Fruit fly (Drosophila melanogaster): ENCODE results near the gene 14-3-3epsilon.
A peak's percentile ranks its signal among the peaks of the same experiment; 100 is the strongest.

The 14-3-3epsilon gene

DNA sequence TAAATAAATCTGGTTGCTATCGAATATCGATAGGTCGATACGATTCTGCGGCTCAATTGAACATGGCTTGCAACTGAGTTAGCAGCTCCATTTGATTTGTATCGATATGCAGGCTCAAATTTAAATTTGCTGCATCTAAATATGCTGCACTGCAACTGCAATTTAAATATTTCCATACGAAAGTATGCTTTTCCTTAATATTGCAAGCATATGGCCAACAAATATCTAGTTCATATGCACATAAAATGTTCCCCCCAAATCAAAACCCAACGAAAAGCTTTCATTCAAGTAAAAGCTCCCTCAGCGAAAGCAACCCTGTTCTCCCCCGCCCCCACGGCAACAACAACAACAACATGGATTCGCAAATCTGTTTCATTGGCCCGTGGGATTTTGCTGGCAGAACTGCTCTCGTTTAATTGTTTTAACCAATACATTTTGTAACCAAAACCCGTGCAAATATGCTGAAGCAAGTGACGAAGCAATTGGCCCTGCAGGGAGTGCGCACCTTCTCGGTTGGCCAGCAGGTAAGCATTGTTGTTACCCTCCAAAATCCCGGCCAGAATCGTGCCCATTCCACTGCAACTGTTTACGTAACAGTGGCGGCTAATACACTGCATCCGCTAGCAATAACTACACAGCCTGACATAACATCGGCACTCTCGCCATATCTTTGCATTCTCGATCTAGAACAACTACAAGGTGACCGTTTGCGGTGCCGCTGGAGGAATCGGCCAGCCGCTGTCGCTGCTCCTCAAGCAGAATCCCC is 16.1 kb upstream of the 14-3-3epsilon start, which contains the start of the genes CG7168 and Mdh2:
CG7168 (minus strand) TSS at position 40 of the 766 bp plus-strand sequence.
Mdh2 (plus strand) TSS at position 354 of the 766 bp plus-strand sequence.
- TF ChIP-seq CTCF (optimal IDR thresholded peaks at IDR 0.05) (no peak), CG8478 (optimal IDR thresholded peaks at IDR 0.05) (no peak)

DNA sequence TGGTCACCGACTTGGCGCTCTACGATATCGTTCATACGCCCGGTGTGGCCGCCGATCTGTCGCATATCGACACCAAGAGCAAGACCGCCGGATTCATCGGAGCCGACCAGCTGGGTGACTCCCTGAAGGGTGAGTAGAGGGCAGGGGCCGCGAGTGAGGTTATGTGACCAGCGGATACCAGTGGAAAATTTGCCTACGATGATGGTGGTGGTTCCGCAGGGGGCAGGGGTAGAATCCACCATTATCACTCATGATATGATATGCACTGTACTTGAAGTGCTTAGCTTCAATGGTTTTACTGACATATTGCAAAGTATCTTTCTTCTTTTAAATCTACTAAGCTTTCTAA is 15.5 kb upstream of the 14-3-3epsilon start:
- no peak for TF ChIP-seq CG8478 (optimal IDR thresholded peaks at IDR 0.05)
- TF ChIP-seq CTCF (optimal IDR thresholded peaks at IDR 0.05), result no peak

DNA sequence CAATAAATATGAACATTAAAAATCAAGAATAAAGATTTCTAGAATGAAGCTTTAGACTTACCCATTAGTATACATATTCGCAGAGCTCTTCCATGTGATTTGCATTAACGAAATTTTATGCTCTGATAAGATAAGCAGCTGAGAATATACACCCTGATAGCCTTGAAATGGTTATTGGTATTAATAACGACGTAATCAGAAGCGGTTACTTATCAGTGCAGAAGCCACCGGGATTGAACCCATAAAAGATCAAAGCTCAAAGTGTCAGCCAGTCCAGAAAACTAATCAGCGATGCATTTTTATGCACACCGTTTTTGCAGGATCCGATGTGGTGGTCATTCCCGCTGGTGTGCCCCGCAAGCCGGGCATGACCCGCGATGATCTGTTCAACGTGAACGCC is 14.9 kb upstream of the 14-3-3epsilon start:
- TF ChIP-seq CTCF (optimal IDR thresholded peaks at IDR 0.05), result no peak
- no peak for TF ChIP-seq CG8478 (optimal IDR thresholded peaks at IDR 0.05)

- TF ChIP-seq CG8478 (optimal IDR thresholded peaks at IDR 0.05) (no peak), CTCF (optimal IDR thresholded peaks at IDR 0.05) (no peak)
Observed at dm6 chr3R:18228713-18229222, 13.6 kb upstream of the 14-3-3epsilon start.

DNA sequence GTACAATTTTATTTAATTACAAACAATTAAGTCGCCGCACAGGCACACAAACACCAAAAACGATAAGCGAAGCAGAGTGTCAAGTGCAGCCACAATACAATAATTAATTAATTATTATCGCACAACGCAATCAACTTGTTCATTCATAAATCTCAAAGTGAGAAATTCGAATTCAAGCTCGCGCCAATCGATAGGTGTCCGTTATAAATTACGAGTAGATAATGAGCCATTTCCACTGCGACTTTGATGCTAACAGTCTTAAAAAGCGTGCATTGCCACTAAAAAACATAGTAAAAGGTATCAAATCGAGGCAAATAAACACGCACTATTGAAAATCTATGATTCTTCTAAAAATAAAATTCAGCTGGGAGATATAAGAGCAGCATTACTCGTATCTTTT is 12.1 kb upstream of the 14-3-3epsilon start:
- TF ChIP-seq CG8478 (optimal IDR thresholded peaks at IDR 0.05) (no peak), CTCF (optimal IDR thresholded peaks at IDR 0.05) (no peak)

DNA sequence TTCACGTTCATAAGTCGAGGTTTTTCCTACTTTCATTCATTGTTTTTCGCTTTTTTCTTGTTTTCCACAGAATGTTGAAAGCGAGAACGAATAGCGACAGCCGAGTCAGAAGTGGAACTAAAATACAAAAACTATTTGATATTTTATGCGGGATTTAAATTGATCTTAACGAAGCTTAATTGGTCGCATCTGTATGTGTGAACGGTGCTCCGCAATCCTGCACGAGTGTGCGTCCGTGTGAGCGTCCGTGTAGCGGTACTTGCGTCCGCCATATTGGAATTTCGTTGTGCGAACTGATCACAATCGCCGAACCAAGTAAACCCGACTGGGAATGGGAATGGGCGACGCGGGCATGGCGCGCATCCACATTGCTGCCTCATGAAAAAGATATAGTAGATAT is 10.1 kb upstream of the 14-3-3epsilon start:
- TF ChIP-seq CG8478 (optimal IDR thresholded peaks at IDR 0.05), result no peak

DNA sequence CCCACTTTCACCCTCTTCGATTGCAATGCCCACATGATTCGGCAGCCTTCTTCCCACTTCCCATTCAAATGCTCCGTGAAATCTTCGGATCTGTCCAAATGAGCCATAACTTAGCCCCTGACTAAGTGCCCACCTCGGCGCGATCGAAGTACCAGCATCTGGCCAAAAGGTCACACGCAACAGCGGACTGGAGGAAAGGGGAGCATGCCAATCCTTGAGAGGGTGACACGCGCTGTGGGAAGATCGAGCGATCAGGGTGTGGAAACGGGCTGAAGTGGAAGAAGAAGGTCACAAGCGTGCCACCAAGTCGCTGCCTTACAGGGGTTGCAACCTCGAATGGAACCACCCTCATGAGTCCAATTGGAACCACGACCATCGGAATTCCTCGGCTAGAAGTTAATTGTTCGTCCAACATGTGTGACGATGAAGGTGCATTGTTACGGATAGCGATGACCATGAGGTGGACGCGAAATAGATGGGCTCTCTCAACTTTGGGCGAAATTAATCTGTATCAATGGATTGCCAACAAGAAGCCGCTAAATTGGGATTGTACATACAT is 7.6 kb upstream of the 14-3-3epsilon start:
- TF ChIP-seq CG8478 (optimal IDR thresholded peaks at IDR 0.05), result no peak
- TF ChIP-seq CTCF (optimal IDR thresholded peaks at IDR 0.05), result no peak

DNA sequence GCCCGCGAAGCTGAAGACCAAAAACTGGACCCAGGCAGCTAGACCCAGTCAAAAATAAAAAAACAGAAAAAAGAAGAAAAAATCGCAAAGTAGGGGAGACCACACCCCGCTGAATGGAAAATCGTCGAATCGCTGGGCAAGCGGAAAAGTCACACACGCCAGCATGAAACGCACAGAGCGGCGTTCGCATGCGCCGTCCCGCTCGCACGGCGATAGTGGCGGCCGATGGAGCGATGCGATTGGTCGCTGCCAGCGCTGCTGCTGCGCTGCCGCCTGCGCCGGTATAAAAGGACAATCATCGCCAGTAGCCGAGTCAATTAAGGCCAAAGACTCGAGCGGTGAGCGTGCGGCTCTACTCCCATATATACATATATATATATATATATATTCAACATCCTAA is 6.5 kb upstream of the 14-3-3epsilon start, which contains the start of gene repo:
repo (plus strand) TSS at position 314 of the 400 bp plus-strand sequence.
- TF ChIP-seq CTCF (optimal IDR thresholded peaks at IDR 0.05) (no peak), CG8478 (optimal IDR thresholded peaks at IDR 0.05) (no peak)

dm6 chr3R:18243000-18243399 is 669 bp downstream of the 14-3-3epsilon start:
- TF ChIP-seq CG8478 (optimal IDR thresholded peaks at IDR 0.05) (no peak), CTCF (optimal IDR thresholded peaks at IDR 0.05) (no peak)

- TF ChIP-seq CG8478 (optimal IDR thresholded peaks at IDR 0.05) (no peak), CTCF (optimal IDR thresholded peaks at IDR 0.05) (no peak)
Observed at dm6 chr3R:18243718-18244170, 1.4 kb downstream of the 14-3-3epsilon start.

DNA sequence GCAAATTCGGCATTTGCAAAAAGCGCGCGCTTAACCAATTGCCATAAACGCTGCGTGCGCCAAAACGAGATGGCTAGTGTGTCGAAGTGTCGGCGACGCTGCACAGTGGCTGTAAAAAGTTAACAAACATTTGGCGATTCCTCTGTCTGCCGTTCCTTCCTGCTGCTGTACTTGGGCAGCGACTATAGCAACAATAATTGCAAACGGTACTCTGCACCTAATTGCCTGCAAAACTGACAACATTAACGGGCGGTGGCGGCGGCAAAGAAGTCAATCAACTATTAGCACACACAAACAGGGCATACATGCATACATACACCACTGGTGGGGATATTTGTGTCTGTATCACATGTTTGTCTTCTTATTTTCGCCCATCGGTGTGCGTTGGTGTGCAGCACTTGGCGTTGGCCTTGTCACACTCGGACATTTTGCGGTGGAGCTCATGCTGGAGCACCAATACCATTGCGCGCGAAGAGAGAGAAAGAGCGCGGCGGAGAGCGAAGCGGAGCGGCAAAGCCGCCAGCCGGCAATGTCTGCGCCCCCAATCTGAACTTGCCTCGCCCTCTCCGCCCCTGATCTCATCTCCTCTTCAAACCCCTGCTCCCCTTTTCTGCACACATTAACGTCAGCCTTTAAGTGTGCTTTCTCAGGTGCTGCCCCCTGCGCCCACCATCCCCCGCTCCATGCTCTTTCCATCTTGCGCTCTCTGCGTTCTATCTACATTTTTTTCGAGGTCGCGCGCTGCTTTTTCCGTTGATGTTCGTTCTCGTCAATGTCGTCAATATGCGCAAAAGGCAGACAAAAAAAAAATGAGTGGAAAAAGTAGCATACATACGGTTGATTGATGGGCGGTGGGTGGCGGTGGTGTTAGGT is 2.1 kb downstream of the 14-3-3epsilon start:
- TF ChIP-seq CTCF (optimal IDR thresholded peaks at IDR 0.05), result no peak
- peak; percentile 33 for TF ChIP-seq CG8478 (optimal IDR thresholded peaks at IDR 0.05)

DNA sequence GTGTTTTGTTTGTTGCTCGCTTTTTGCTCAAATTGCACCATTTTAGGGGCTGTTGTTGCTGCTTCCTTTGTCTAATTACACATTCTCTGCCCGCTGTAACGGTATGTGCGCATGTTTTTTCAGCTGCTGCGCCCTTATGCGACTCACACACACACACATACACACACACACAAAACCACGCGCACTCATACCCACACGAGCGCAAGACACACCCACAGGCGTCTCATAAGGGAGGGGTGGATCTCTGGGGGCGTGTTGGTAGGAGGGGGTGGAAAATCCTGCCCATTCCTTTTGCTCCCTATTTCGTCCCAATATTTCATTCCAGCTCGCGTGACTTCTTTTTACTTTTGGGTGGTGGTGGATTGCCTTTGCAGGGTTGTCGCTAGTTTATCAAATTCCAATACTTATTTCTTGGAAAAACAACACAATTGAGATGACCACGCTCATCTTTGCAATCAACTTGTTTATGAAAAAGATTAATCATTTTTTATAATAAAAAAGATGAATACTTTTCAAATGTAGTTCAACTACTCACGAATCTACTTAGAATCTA is 2.8 kb downstream of the 14-3-3epsilon start:
- no peak for TF ChIP-seq CG8478 (optimal IDR thresholded peaks at IDR 0.05)

DNA sequence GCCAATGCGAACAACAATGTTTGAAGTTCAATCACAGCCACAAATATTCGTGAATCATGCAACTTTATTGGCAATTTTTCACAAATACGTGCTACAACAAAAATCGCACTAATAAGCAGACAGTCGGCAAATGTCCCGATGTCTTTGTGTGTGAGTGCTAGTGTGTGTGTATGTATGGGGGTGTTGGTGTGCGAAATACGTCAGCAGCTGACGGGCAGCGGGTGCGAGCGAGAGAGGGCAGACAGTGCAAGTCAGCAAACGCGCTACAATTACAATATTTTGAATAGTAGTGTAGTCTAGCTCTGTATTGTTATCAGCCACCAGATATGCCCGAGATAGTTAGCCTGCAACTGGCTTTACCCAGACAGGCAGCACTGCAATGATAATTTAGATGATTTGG is 3.7 kb downstream of the 14-3-3epsilon start:
- TF ChIP-seq CG8478 (optimal IDR thresholded peaks at IDR 0.05) (no peak), CTCF (optimal IDR thresholded peaks at IDR 0.05) (no peak)

dm6 chr3R:18249268-18249667 is 6.9 kb downstream of the 14-3-3epsilon start:
- TF ChIP-seq CG8478 (optimal IDR thresholded peaks at IDR 0.05) (no peak), CTCF (optimal IDR thresholded peaks at IDR 0.05) (no peak)

DNA sequence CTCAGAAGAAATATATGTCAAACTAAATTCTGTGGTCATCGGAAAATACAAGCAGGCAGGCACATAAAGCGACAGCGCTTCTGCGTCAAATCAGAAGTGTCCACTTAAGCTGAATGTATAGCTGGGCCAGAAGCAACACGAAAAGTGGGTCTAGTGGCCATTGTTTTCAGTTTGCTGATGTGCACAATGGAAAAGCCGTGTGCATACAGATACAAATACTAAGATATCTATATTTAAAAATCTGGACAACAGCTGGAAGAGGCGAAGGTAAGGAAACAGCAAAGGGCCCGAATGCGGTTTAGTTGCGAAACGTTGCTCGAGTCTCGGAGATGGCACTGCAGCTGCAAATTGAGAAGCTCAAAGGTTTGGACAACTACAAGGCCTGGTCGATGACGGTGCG is 8.5 kb downstream of the 14-3-3epsilon start, which contains the start of gene CG18598:
CG18598 (plus strand) TSS at position 301 of the 400 bp plus-strand sequence.
- TF ChIP-seq CTCF (optimal IDR thresholded peaks at IDR 0.05) (no peak), CG8478 (optimal IDR thresholded peaks at IDR 0.05) (no peak)

Data from S2 (cell line).